Worm (Caenorhabditis elegans) whole organism, L4 larva: Measurements from ENCODE around the gene rig-3.

Experiments used
- F10B5.3 ChIP-seq: sonication (generic microtip); optimal IDR thresholded peaks from 2 replicates; lab custom pipeline; 2016; ENCODE audit warnings: mild to moderate bottlenecking, missing genetic modification characterization, missing compliant biosample characterization
- F37D6.2 ChIP-seq: sonication (generic microtip); optimal IDR thresholded peaks from 2 replicates; lab custom pipeline; 2016; ENCODE audit warnings: mild to moderate bottlenecking, missing genetic modification characterization, missing compliant biosample characterization
- F44E2.7 ChIP-seq: fragments of 200-800 bp; sonication (Bioruptor generic); IDR thresholded peaks from 2 replicates; pipeline ENCODE4 v2.1.2; 2022; ENCODE audit warnings: missing genetic modification characterization, missing compliant biosample characterization
- R02D3.7 ChIP-seq: fragments of 150-350 bp; sonication (generic microtip); optimal IDR thresholded peaks from 3 replicates; lab custom pipeline; 2014; ENCODE audit warnings: missing biosample characterization, missing genetic modification characterization
- Y105C5A.15 ChIP-seq: fragments of 200-800 bp; sonication (Bioruptor generic); IDR thresholded peaks from 2 replicates; pipeline ENCODE4 v1.3.6; 2022; ENCODE audit warnings: missing genetic modification characterization, missing compliant biosample characterization
- Y48G9A.11 ChIP-seq: fragments of 200-800 bp; sonication (Bioruptor generic); IDR thresholded peaks from 2 replicates; pipeline ENCODE4 v1.3.6; 2022; ENCODE audit warnings: missing genetic modification reagents, missing genetic modification characterization, missing compliant biosample characterization
- Y5F2A.4 ChIP-seq: fragments of 200-800 bp; sonication (Bioruptor generic); optimal IDR thresholded peaks from 2 replicates; lab custom pipeline; 2018; ENCODE audit warnings: mild to moderate bottlenecking, missing genetic modification characterization, missing compliant biosample characterization
- ZK546.5 ChIP-seq, 2 experiments: sonication (generic microtip); optimal IDR thresholded peaks; 2 replicates each; lab custom pipeline; 2017; ENCODE audit warnings: missing biosample characterization in 2 of 2, missing genetic modification characterization in 2 of 2
- aha-1 ChIP-seq: fragments of 150-350 bp; peaks from one replicate; lab custom pipeline; 2014; ENCODE audit warnings: missing biosample characterization, missing genetic modification characterization
- ceh-62 ChIP-seq: sonication (generic microtip); optimal IDR thresholded peaks from 2 replicates; lab custom pipeline; 2017; ENCODE audit warnings: missing biosample characterization, missing genetic modification characterization
- ceh-82 ChIP-seq: sonication (generic microtip); optimal IDR thresholded peaks from 2 replicates; lab custom pipeline; 2017; ENCODE audit warnings: missing biosample characterization, missing genetic modification characterization
- ces-1 ChIP-seq: fragments of 150-350 bp; sonication (generic microtip); optimal IDR thresholded peaks from 4 replicates; lab custom pipeline; 2014; ENCODE audit warnings: missing biosample characterization, missing genetic modification reagents, missing genetic modification characterization
- ctbp-1 ChIP-seq: fragments of 200-800 bp; sonication (Bioruptor generic); IDR thresholded peaks from 2 replicates; pipeline ENCODE4 v1.3.6; 2022; ENCODE audit warnings: missing genetic modification reagents, missing genetic modification characterization, missing compliant biosample characterization
- daf-16 ChIP-seq, 3 experiments: sonication (generic microtip); optimal IDR thresholded peaks; 2 replicates each; lab custom pipeline; 2016 to 2017; ENCODE audit warnings: missing genetic modification characterization in 3 of 3, missing genetic modification reagents in 3 of 3, mild to moderate bottlenecking in 2 of 3, missing compliant biosample characterization in 2 of 3, missing biosample characterization in 1 of 3, moderate library complexity in 1 of 3
- daf-8 ChIP-seq: fragments of 200-800 bp; sonication (Bioruptor generic); IDR thresholded peaks from 2 replicates; pipeline ENCODE4 v1.3.6; 2022; ENCODE audit warnings: missing genetic modification characterization, missing compliant biosample characterization
- dpl-1 ChIP-seq: fragments of 150-350 bp; optimal IDR thresholded peaks from 2 replicates; lab custom pipeline; 2014; ENCODE audit warnings: missing biosample characterization, missing genetic modification reagents, missing genetic modification characterization
- dve-1 ChIP-seq: sonication (generic microtip); optimal IDR thresholded peaks from 2 replicates; lab custom pipeline; 2017; ENCODE audit warnings: antibody characterized with exemption, mild to moderate bottlenecking, missing genetic modification characterization, missing compliant biosample characterization; ENCODE audit not compliant: insufficient read depth
- gei-8 ChIP-seq: fragments of 200-800 bp; sonication (Bioruptor generic); optimal IDR thresholded peaks from 2 replicates; lab custom pipeline; 2018; ENCODE audit warnings: mild to moderate bottlenecking, missing genetic modification characterization, missing compliant biosample characterization
- hlh-11 ChIP-seq: fragments of 200-800 bp; sonication (Bioruptor generic); optimal IDR thresholded peaks from 2 replicates; lab custom pipeline; 2018; ENCODE audit warnings: mild to moderate bottlenecking, missing genetic modification characterization, missing compliant biosample characterization
- hlh-30 ChIP-seq: sonication (generic microtip); optimal IDR thresholded peaks from 2 replicates; lab custom pipeline; 2017; ENCODE audit warnings: antibody characterized with exemption, mild to moderate bottlenecking, missing genetic modification characterization, missing compliant biosample characterization; ENCODE audit not compliant: insufficient read depth
- lim-7 ChIP-seq: fragments of 200-800 bp; sonication (Bioruptor generic); IDR thresholded peaks from 2 replicates; pipeline ENCODE4 v1.3.6; 2022; ENCODE audit warnings: missing genetic modification characterization, missing compliant biosample characterization
- lin-1 ChIP-seq: fragments of 200-800 bp; sonication (Bioruptor generic); IDR thresholded peaks from 2 replicates; pipeline ENCODE4 v1.3.6; 2022; ENCODE audit warnings: missing genetic modification reagents, missing genetic modification characterization, missing compliant biosample characterization
- lin-13 ChIP-seq: fragments of 150-350 bp; optimal IDR thresholded peaks from 2 replicates; lab custom pipeline; 2014; ENCODE audit warnings: missing biosample characterization, missing genetic modification reagents, missing genetic modification characterization
- lin-38 ChIP-seq: fragments of 200-800 bp; sonication (Bioruptor generic); IDR thresholded peaks from 2 replicates; pipeline ENCODE4 v1.3.6; 2022; ENCODE audit warnings: missing genetic modification reagents, missing genetic modification characterization, missing compliant biosample characterization
- lsy-2 ChIP-seq, 2 experiments: fragments of 150-350 bp in 1 of 2; sonication (generic microtip) in 1 of 2; optimal IDR thresholded peaks; 2 replicates each; lab custom pipeline; 2014 to 2017; ENCODE audit warnings: missing biosample characterization in 2 of 2, missing genetic modification characterization in 2 of 2
- madf-5 ChIP-seq, 2 experiments: fragments of 200-800 bp; sonication (Bioruptor generic); IDR thresholded peaks; 2 replicates each; pipeline ENCODE4 v1.3.6; 2022; ENCODE audit warnings: missing compliant biosample characterization in 2 of 2, missing genetic modification characterization in 2 of 2
- madf-9 ChIP-seq: fragments of 200-800 bp; sonication (Bioruptor generic); conservative IDR thresholded peaks from 2 replicates; pipeline ENCODE4 v1.3.6; 2022; ENCODE audit warnings: missing genetic modification reagents, missing genetic modification characterization, missing compliant biosample characterization
- mep-1 ChIP-seq: fragments of 150-350 bp; sonication (generic microtip); optimal IDR thresholded peaks from 3 replicates; lab custom pipeline; 2014; ENCODE audit warnings: missing biosample characterization, missing genetic modification characterization
- mxl-2 ChIP-seq: fragments of 200-800 bp; sonication (Bioruptor generic); conservative IDR thresholded peaks from 2 replicates; pipeline ENCODE4 v1.3.6; 2022; ENCODE audit warnings: missing genetic modification reagents, missing genetic modification characterization, missing compliant biosample characterization
- nhr-11 ChIP-seq: fragments of 150-350 bp; optimal IDR thresholded peaks from 2 replicates; lab custom pipeline; 2014; ENCODE audit warnings: missing biosample characterization, missing genetic modification characterization
- nhr-25 ChIP-seq: sonication (generic microtip); optimal IDR thresholded peaks from 2 replicates; lab custom pipeline; 2017; ENCODE audit warnings: missing genetic modification characterization, mild to moderate bottlenecking, missing compliant biosample characterization, antibody characterized with exemption, moderate library complexity, borderline replicate concordance; ENCODE audit not compliant: insufficient read depth
- nhr-41 ChIP-seq: fragments of 200-800 bp; sonication (Bioruptor generic); IDR thresholded peaks from 2 replicates; pipeline ENCODE4 v1.3.6; 2022; ENCODE audit warnings: missing genetic modification reagents, missing genetic modification characterization, missing compliant biosample characterization
- nhr-42 ChIP-seq: fragments of 200-800 bp; sonication (Bioruptor generic); IDR thresholded peaks from 2 replicates; pipeline ENCODE4 v1.3.6; 2022; ENCODE audit warnings: missing genetic modification characterization, missing compliant biosample characterization
- nhr-76 ChIP-seq: fragments of 150-350 bp; optimal IDR thresholded peaks from 2 replicates; lab custom pipeline; 2014; ENCODE audit warnings: missing biosample characterization, missing genetic modification characterization
- pqm-1 ChIP-seq: sonication (generic microtip); optimal IDR thresholded peaks from 2 replicates; lab custom pipeline; 2017; ENCODE audit warnings: missing biosample characterization, missing genetic modification characterization
- spr-3 ChIP-seq: fragments of 200-800 bp; sonication (Bioruptor generic); optimal IDR thresholded peaks from 2 replicates; lab custom pipeline; 2018; ENCODE audit warnings: mild to moderate bottlenecking, missing genetic modification characterization, missing compliant biosample characterization
- unc-130 ChIP-seq: sonication (generic microtip); optimal IDR thresholded peaks from 2 replicates; lab custom pipeline; 2016; ENCODE audit warnings: missing genetic modification reagents, missing genetic modification characterization, missing compliant biosample characterization
- unc-39 ChIP-seq: sonication (generic microtip); optimal IDR thresholded peaks from 2 replicates; lab custom pipeline; 2017; ENCODE audit warnings: missing biosample characterization, missing genetic modification characterization
- unc-62 ChIP-seq, 3 experiments: fragments of 150-350 bp in 1 of 3; sonication (generic microtip); optimal IDR thresholded peaks in 2 of 3; peaks in 1 of 3; 1 replicate in 1 of 3; 2 replicates in 2 of 3; lab custom pipeline; 2014 to 2017; ENCODE audit warnings: missing biosample characterization in 3 of 3, missing genetic modification characterization in 3 of 3, missing genetic modification reagents in 3 of 3, missing genotype in 1 of 3
- vab-7 ChIP-seq: fragments of 200-800 bp; sonication (Bioruptor generic); IDR thresholded peaks from 2 replicates; pipeline ENCODE4 v1.3.6; 2022; ENCODE audit warnings: missing genetic modification reagents, missing genetic modification characterization, missing compliant biosample characterization
- zfp-3 ChIP-seq: fragments of 200-800 bp; sonication (Bioruptor generic); conservative IDR thresholded peaks from 2 replicates; pipeline ENCODE4 v1.3.6; 2022; ENCODE audit warnings: missing genetic modification reagents, missing genetic modification characterization, missing compliant biosample characterization

The rig-3 gene

ce11 chrX:6893074-6893473, 39.7 kb downstream of the rig-3 start:
- no peak for TF ChIP-seq gei-8 (GFP tag; lab: Kevin White, UChicago)
- TF ChIP-seq nhr-25, result no peak
- no peak for TF ChIP-seq dve-1 (tag; lab: Kevin White, UChicago)
- no peak for TF ChIP-seq Y5F2A.4 (GFP tag; lab: Kevin White, UChicago)
- no peak for TF ChIP-seq ceh-62 (tag; lab: Kevin White, UChicago)
- no peak for TF ChIP-seq lim-7 (GFP tag; lab: Robert Waterston, UW)
- TF ChIP-seq daf-16 (GFP tag; optimal IDR thresholded peaks at IDR 0.05; lab: Kevin White, UChicago), result no peak
- no peak for TF ChIP-seq daf-16 (tag; optimal IDR thresholded peaks at IDR 0.05; lab: Kevin White, UChicago)
- TF ChIP-seq unc-130, result no peak
- TF ChIP-seq ces-1, result no peak
- TF ChIP-seq dpl-1, result no peak
- TF ChIP-seq mep-1 (tag; lab: Kevin White, UChicago), result no peak
- no peak for TF ChIP-seq ceh-82 (tag; lab: Kevin White, UChicago)
- TF ChIP-seq unc-39 (tag; lab: Kevin White, UChicago), result no peak

DNA sequence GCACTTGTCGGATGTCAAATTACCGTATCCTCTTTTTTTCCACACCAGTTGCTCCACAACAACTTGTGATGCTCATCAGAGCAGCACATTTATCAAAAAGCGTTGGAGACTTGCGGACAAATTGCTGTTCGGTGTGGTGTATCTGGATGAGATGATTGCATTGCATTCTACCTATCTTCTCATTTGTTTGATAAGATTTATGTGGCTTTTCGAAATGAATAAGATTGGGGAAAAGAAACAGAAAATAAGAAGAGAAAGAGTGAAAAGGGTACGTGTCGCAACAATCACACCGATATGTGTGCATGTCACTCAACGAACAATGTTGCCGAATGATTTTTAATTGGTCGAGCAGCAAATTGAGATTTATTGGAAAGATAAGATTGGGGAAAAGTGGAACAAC, 40.7 kb downstream of the rig-3 start:
- TF ChIP-seq unc-62 (GFP tag; optimal IDR thresholded peaks at IDR 0.05 in 1 of 2; lab: Kevin White, UChicago), result peak in 1 of 2 experiments; percentile 82
- no peak for TF ChIP-seq unc-62 (tag; optimal IDR thresholded peaks at IDR 0.05; lab: Kevin White, UChicago)
- no peak for TF ChIP-seq hlh-11
- no peak for TF ChIP-seq daf-8 (GFP tag; lab: Robert Waterston, UW)
- peak in 1 of 2 experiments; percentile 36 for TF ChIP-seq daf-16 (GFP tag; optimal IDR thresholded peaks at IDR 0.05; lab: Kevin White, UChicago)
- TF ChIP-seq daf-16 (tag; optimal IDR thresholded peaks at IDR 0.05; lab: Kevin White, UChicago), result no peak
- TF ChIP-seq nhr-11 (tag; lab: Kevin White, UChicago), result peak; percentile 50

DNA sequence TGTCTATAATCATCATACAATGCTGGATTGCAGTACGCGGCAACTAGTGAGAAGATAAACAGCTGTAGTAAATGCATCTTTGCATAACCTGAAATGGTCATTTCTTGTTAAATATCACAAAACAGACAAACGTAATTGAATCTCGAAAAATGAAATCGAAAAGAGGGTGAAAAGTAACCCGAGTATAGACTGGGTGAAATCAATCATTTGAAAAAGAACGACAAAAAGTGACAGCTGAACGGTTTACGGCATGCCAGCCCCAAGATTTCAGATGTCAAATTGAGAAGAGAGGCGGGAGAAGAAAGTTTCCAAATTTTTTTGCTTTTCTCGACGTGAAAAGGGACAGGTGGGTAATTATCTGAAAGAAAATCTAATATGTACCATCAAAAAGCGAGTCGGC, 46.4 kb downstream of the rig-3 start, which contains the start of gene F14B8.4:
Gene F14B8.4 (minus strand): TSS at position 101 of the 400 bp plus-strand sequence.
- TF ChIP-seq lin-13 (GFP tag; lab: Kevin White, UChicago) (no peak), vab-7 (GFP tag; lab: Robert Waterston, UW) (no peak), F10B5.3 (tag; lab: Kevin White, UChicago) (no peak), unc-62 (GFP tag; optimal IDR thresholded peaks at IDR 0.05 in 1 of 2; lab: Kevin White, UChicago) (peak in 1 of 2 experiments; percentile 98), unc-62 (tag; optimal IDR thresholded peaks at IDR 0.05; lab: Kevin White, UChicago) (no peak), spr-3 (no peak)
- TF ChIP-seq, all 104 proteins: peak for 1

DNA sequence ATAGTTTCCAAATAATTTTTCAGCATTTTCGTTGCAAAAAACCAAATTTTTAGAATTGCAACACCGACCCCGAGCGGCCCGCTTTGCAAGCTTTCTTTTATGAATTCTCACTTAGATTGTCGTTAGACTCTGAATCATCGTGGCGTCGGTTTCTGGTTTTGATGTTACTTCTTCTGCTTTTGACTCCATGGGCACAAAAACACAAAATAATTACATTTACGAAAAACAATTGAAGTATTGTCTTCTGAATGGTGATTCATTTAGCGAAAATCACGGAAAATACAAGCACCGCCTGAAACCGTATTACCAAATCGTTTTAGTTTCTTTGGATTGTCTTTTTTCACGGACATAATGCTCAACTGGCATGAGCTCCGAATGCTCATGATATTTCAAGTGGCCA, 47.7 kb downstream of the rig-3 start, which contains the start of gene pes-23:
Gene pes-23 (plus strand): TSS at position 301 of the 400 bp plus-strand sequence.
- no peak for TF ChIP-seq madf-5 (GFP tag; IDR thresholded peaks at IDR 0.05; lab: Robert Waterston, UW)
- no peak for TF ChIP-seq R02D3.7 (tag; lab: Kevin White, UChicago)
- TF ChIP-seq hlh-30, result no peak
- no peak for TF ChIP-seq pqm-1 (tag; lab: Kevin White, UChicago)
- TF ChIP-seq F37D6.2 (tag; lab: Kevin White, UChicago), result no peak
- TF ChIP-seq unc-130, result no peak

DNA sequence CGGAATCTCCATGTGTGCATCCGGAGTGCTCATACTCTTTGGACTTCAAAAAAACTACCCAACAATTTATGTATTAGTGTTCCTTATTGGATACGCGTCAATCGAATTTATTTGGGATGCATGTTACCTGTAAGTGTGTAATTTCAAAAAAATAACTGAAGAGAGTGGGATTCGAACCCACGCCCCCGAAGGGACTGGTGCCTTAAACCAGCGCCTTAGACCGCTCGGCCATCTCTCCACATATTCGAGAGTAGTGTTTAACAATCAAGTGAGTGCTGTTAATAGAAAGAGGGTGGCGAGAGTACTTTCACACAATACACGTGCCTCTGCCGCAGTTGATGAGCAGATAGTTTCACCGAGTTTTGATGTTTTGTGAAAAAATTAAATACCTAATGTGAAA, 49.5 kb downstream of the rig-3 start:
- no peak for TF ChIP-seq zfp-3 (GFP tag; lab: Robert Waterston, UW)
- peak; percentile 61; the same call in 1 of the 2 replicates for TF ChIP-seq Y48G9A.11 (GFP tag; lab: Robert Waterston, UW)
- 0 out of 2 replicates have a peak, but pooled peaks have one; percentile 80 for TF ChIP-seq Y105C5A.15 (GFP tag; lab: Robert Waterston, UW)
- no peak for TF ChIP-seq F37D6.2 (tag; lab: Kevin White, UChicago)
- peak; percentile 80 for TF ChIP-seq madf-9 (GFP tag; lab: Robert Waterston, UW)
- TF ChIP-seq ZK546.5 (tag; optimal IDR thresholded peaks at IDR 0.05; lab: Kevin White, UChicago), result no peak
- TF ChIP-seq nhr-42 (GFP tag; lab: Robert Waterston, UW), result no peak
- peak; percentile 63 for TF ChIP-seq dve-1 (tag; lab: Kevin White, UChicago)
- TF ChIP-seq unc-62 (GFP tag; optimal IDR thresholded peaks at IDR 0.05 in 1 of 2; lab: Kevin White, UChicago), result no peak
- no peak for TF ChIP-seq unc-62 (tag; optimal IDR thresholded peaks at IDR 0.05; lab: Kevin White, UChicago)
- no peak for TF ChIP-seq F44E2.7 (GFP tag; lab: Robert Waterston, UW)
- peak; percentile 19 for TF ChIP-seq Y5F2A.4 (GFP tag; lab: Kevin White, UChicago)
- TF ChIP-seq mep-1 (tag; lab: Kevin White, UChicago), result peak; percentile 69
- peak in 1 of 2 experiments; percentile 42 for TF ChIP-seq lsy-2 (tag; optimal IDR thresholded peaks at IDR 0.05; lab: Kevin White, UChicago)
- no peak for TF ChIP-seq nhr-76
- TF ChIP-seq aha-1 (tag; lab: Kevin White, UChicago), result peak; percentile 61
- 0 out of 2 replicates have a peak, but pooled peaks have one; percentile 17 for TF ChIP-seq nhr-41
- TF ChIP-seq ceh-82 (tag; lab: Kevin White, UChicago), result no peak
- 0 out of 2 replicates have a peak, but pooled peaks have one; percentile 33 for TF ChIP-seq mxl-2 (GFP tag; lab: Robert Waterston, UW)
- TF ChIP-seq lin-1 (GFP tag; lab: Robert Waterston, UW), result peak; percentile 66; the same call in 1 of the 2 replicates
- TF ChIP-seq lin-38, result no peak; the same call in 1 of the 2 replicates
- peak; percentile 89 for TF ChIP-seq ctbp-1 (GFP tag; lab: Robert Waterston, UW)
